Fruit fly (Drosophila melanogaster): ENCODE data around the gene Uxs.

The Uxs gene

dm6 chr3L:8177795-8178564 is 2.7 kb upstream of the Uxs start, which contains the start of gene Nmt (continued):
- no peak for TF ChIP-seq eyg (GFP tag; optimal IDR thresholded peaks at IDR 0.05)
- peak; percentile 84 for TF ChIP-seq BEAF-32 (GFP tag; optimal IDR thresholded peaks at IDR 0.05)
- TF ChIP-seq Hand (GFP tag; optimal IDR thresholded peaks at IDR 0.05), result no peak
- TF ChIP-seq CG32532 (GFP tag; IDR thresholded peaks at IDR 0.05), result peak; percentile 64
- no peak for TF ChIP-seq ham (GFP tag; IDR thresholded peaks at IDR 0.05)
- TF ChIP-seq gcm2 (GFP tag; optimal IDR thresholded peaks at IDR 0.05), result no peak
- no peak for TF ChIP-seq fd64A (GFP tag; optimal IDR thresholded peaks at IDR 0.05)
- no peak for TF ChIP-seq Mad (GFP tag; optimal IDR thresholded peaks at IDR 0.05)
- no peak for TF ChIP-seq CG30431 (GFP tag; optimal IDR thresholded peaks at IDR 0.05)
- no peak for TF ChIP-seq Trl (optimal IDR thresholded peaks at IDR 0.05)
- TF ChIP-seq Trl (GFP tag; optimal IDR thresholded peaks at IDR 0.05), result no peak
- no peak for TF ChIP-seq jumu (GFP tag; optimal IDR thresholded peaks at IDR 0.05)
- peak; percentile 82 for TF ChIP-seq CG16813 (GFP tag; IDR thresholded peaks at IDR 0.05; ENCODE audit: partially characterized antibody)
- no peak for TF ChIP-seq gro (GFP tag; optimal IDR thresholded peaks at IDR 0.05)
- TF ChIP-seq onecut (GFP tag; IDR thresholded peaks at IDR 0.05), result no peak
- TF ChIP-seq tio (GFP tag; optimal IDR thresholded peaks at IDR 0.05), result no peak
- no peak for TF ChIP-seq CG18599 (GFP tag; optimal IDR thresholded peaks at IDR 0.05)
- no peak for TF ChIP-seq Meics (GFP tag; optimal IDR thresholded peaks at IDR 0.05)
- TF ChIP-seq YL-1 (GFP tag; optimal IDR thresholded peaks at IDR 0.05), result peak; percentile 25
- no peak for TF ChIP-seq CG10274 (GFP tag; optimal IDR thresholded peaks at IDR 0.05)
- TF ChIP-seq Nf-YB (GFP tag; optimal IDR thresholded peaks at IDR 0.05), result no peak
- no peak for TF ChIP-seq CG4707 (GFP tag; optimal IDR thresholded peaks at IDR 0.05)
- no peak for TF ChIP-seq Eip74EF (GFP tag; optimal IDR thresholded peaks at IDR 0.05)
- TF ChIP-seq zf30C (GFP tag; optimal IDR thresholded peaks at IDR 0.05), result no peak
- TF ChIP-seq CG13624 (GFP tag; optimal IDR thresholded peaks at IDR 0.05), result no peak
- no peak for TF ChIP-seq otp (GFP tag; IDR thresholded peaks at IDR 0.05)
- no peak for TF ChIP-seq sim (GFP tag; IDR thresholded peaks at IDR 0.05)
- peak; percentile 59 for TF ChIP-seq lilli (GFP tag; optimal IDR thresholded peaks at IDR 0.05)
- TF ChIP-seq grn (GFP tag; optimal IDR thresholded peaks at IDR 0.05), result no peak
- no peak for TF ChIP-seq CG7271 (tag; optimal IDR thresholded peaks at IDR 0.05)
- no peak for TF ChIP-seq CG32767 (GFP tag; IDR thresholded peaks at IDR 0.05)
- TF ChIP-seq CG14667 (GFP tag; IDR thresholded peaks at IDR 0.05), result peak; percentile 36; the same call in 1 of the 2 replicates
- peak in 1 of 2 experiments; percentile 18 for TF ChIP-seq Hr78 (GFP tag; optimal IDR thresholded peaks at IDR 0.05)
- TF ChIP-seq Sry-β (GFP tag; optimal IDR thresholded peaks at IDR 0.05), result no peak
- TF ChIP-seq CG2199 (GFP tag; IDR thresholded peaks at IDR 0.05), result no peak
- TF ChIP-seq CG11696 (GFP tag; IDR thresholded peaks at IDR 0.05), result no peak
- TF ChIP-seq sna (GFP tag; IDR thresholded peaks at IDR 0.05; ENCODE audit: partially characterized antibody), result peak; percentile 75
- no peak for TF ChIP-seq CG1024 (GFP tag; IDR thresholded peaks at IDR 0.05)
- no peak for TF ChIP-seq CG31388 (GFP tag; optimal IDR thresholded peaks at IDR 0.05)
- TF ChIP-seq nom (GFP tag; optimal IDR thresholded peaks at IDR 0.05), result no peak
- no peak for TF ChIP-seq Taf1 (GFP tag; IDR thresholded peaks at IDR 0.05)
- TF ChIP-seq fd96Cb (tag; optimal IDR thresholded peaks at IDR 0.05), result peak; percentile 29
- peak; percentile 53; the same call in 1 of the 2 replicates for TF ChIP-seq tna (GFP tag; IDR thresholded peaks at IDR 0.05; ENCODE audit: partially characterized antibody)
- TF ChIP-seq slou (GFP tag; optimal IDR thresholded peaks at IDR 0.05), result no peak
- peak; percentile 71 for TF ChIP-seq sens (GFP tag)
- no peak for TF ChIP-seq Chrac-16 (GFP tag; optimal IDR thresholded peaks at IDR 0.05)
- no peak for TF ChIP-seq Bdp1 (GFP tag; optimal IDR thresholded peaks at IDR 0.05)
- TF ChIP-seq cwo (GFP tag; optimal IDR thresholded peaks at IDR 0.05), result no peak
- TF ChIP-seq Side (GFP tag; optimal IDR thresholded peaks at IDR 0.05), result no peak
- TF ChIP-seq Atf-2 (GFP tag; optimal IDR thresholded peaks at IDR 0.05), result no peak

Data from whole organism, embryonic.